Fruit fly (Drosophila melanogaster): ENCODE data around the gene Jon99Fi.
A peak's percentile ranks its signal among the peaks of the same experiment; 100 is the strongest.

- TF ChIP-seq CG10669 (GFP tag; optimal IDR thresholded peaks at IDR 0.05) (no peak), CG8119 (GFP tag; IDR thresholded peaks at IDR 0.05) (no peak), CG34406 (GFP tag; optimal IDR thresholded peaks at IDR 0.05) (no peak), Lpt (GFP tag; optimal IDR thresholded peaks at IDR 0.05) (no peak), fd85E (GFP tag; optimal IDR thresholded peaks at IDR 0.05) (no peak), CG6854 (GFP tag; optimal IDR thresholded peaks at IDR 0.05) (no peak), svp (GFP tag) (peak; percentile 17), CG15336 (GFP tag; IDR thresholded peaks at IDR 0.05) (no peak), CG8319 (GFP tag; optimal IDR thresholded peaks at IDR 0.05) (no peak), OdsH (GFP tag; optimal IDR thresholded peaks at IDR 0.05) (no peak), CG1621 (tag; optimal IDR thresholded peaks at IDR 0.05) (no peak)
Observed at dm6 chr3R:30443549-30444133, 45.1 kb upstream of the Jon99Fi start, which contains the start of gene CG15537.

All from whole organism, prepupa.